Fruit fly (Drosophila melanogaster) whole organism: Measurements from ENCODE around the gene CG14883.

Experiments used
- CG8478 ChIP-seq: fragments of >200 bp; optimal IDR thresholded peaks from 2 replicates; lab custom pipeline; 2018; ENCODE audit warnings: inconsistent platforms
- pan ChIP-seq: fragments of >200 bp; optimal IDR thresholded peaks from 2 replicates; lab custom pipeline; 2017

- TF ChIP-seq CG8478 (lab: Kevin White, UChicago): no peak
- no peak for TF ChIP-seq pan (lab: Kevin White, UChicago)
Observed at dm6 chr3R:16430381-16430780, 25.5 kb upstream of the CG14883 start, which contains the start of gene CG31279.
